Fruit fly (Drosophila melanogaster) whole organism, wandering third instar larva: ENCODE measurements around the gene CG18764.
A peak's percentile ranks its signal among the peaks of the same experiment; 100 is the strongest.

Experiments
- Abd-B ChIP-seq: fragments of >200 bp; optimal IDR thresholded peaks from 2 replicates; lab custom pipeline; 2017; ENCODE audit warnings: missing biosample characterization, missing genetic modification characterization
- CG32264 ChIP-seq: fragments of 200-800 bp; sonication (Bioruptor generic); optimal IDR thresholded peaks from 2 replicates; lab custom pipeline; 2016; ENCODE audit warnings: missing biosample characterization, missing genetic modification characterization
- CrebA ChIP-seq: fragments of 200-800 bp; sonication (Bioruptor generic); optimal IDR thresholded peaks from 2 replicates; lab custom pipeline; 2016; ENCODE audit warnings: missing biosample characterization, mild to moderate bottlenecking, missing genetic modification characterization, borderline replicate concordance
- Dfd ChIP-seq: fragments of >200 bp; optimal IDR thresholded peaks from 2 replicates; lab custom pipeline; 2017; ENCODE audit warnings: missing biosample characterization, missing genetic modification characterization
- Dif ChIP-seq: fragments of 200-275, 200-300 bp; sonication (Bioruptor generic); optimal IDR thresholded peaks from 2 replicates; lab custom pipeline; 2018; ENCODE audit warnings: missing biosample characterization, missing genetic modification characterization; ENCODE audit not compliant: partially characterized antibody
- GATAd ChIP-seq: sonication (Bioruptor generic); optimal IDR thresholded peaks from 2 replicates; lab custom pipeline; 2016; ENCODE audit warnings: missing biosample characterization, missing genetic modification characterization
- Hnf4 ChIP-seq: fragments of 200-800 bp; sonication (Bioruptor generic); optimal IDR thresholded peaks from 2 replicates; lab custom pipeline; 2016; ENCODE audit warnings: missing biosample characterization, mild to moderate bottlenecking, missing genetic modification characterization
- Hr83 ChIP-seq: fragments of 200-300 bp; sonication (Bioruptor generic); optimal IDR thresholded peaks from 2 replicates; lab custom pipeline; 2016; ENCODE audit warnings: missing biosample characterization, mild to moderate bottlenecking, missing genetic modification characterization, moderate library complexity; ENCODE audit not compliant: poor library complexity, severe bottlenecking
- Jra ChIP-seq: sonication (Bioruptor generic); optimal IDR thresholded peaks from 2 replicates; lab custom pipeline; 2016; ENCODE audit warnings: missing biosample characterization, missing genetic modification characterization
- Mio ChIP-seq: sonication (Bioruptor generic); optimal IDR thresholded peaks from 2 replicates; lab custom pipeline; 2016; ENCODE audit warnings: missing biosample characterization, missing genetic modification characterization
- N ChIP-seq: fragments of >200 bp; optimal IDR thresholded peaks from 2 replicates; lab custom pipeline; 2018; ENCODE audit warnings: missing biosample characterization, missing external identifiers, missing genetic modification characterization
- OdsH ChIP-seq: fragments of 200-800 bp; sonication (Bioruptor generic); optimal IDR thresholded peaks from 2 replicates; lab custom pipeline; 2016; ENCODE audit warnings: missing biosample characterization, mild to moderate bottlenecking, missing genetic modification characterization
- Rel ChIP-seq, 2 experiments: fragments of 200-800 bp; sonication (Bioruptor generic) in 1 of 2; optimal IDR thresholded peaks; 2 replicates in 1 of 2; 3 replicates in 1 of 2; lab custom pipeline; 2016 to 2019; ENCODE audit warnings: mild to moderate bottlenecking in 2 of 2, missing biosample characterization in 2 of 2, missing genetic modification characterization in 2 of 2, moderate library complexity in 1 of 2
- Vsx2 ChIP-seq: fragments of 200-300, 225-300 bp; sonication (Bioruptor generic); optimal IDR thresholded peaks from 2 replicates; lab custom pipeline; 2018; ENCODE audit warnings: missing biosample characterization, missing genetic modification characterization; ENCODE audit not compliant: partially characterized antibody
- br ChIP-seq: fragments of 200-800 bp; sonication (Bioruptor generic); optimal IDR thresholded peaks from 2 replicates; lab custom pipeline; 2016; ENCODE audit warnings: missing biosample characterization, missing genetic modification characterization
- brk ChIP-seq: fragments of 200-800 bp; sonication (Bioruptor generic); optimal IDR thresholded peaks from 2 replicates; lab custom pipeline; 2016; ENCODE audit warnings: missing biosample characterization, mild to moderate bottlenecking, missing genetic modification characterization
- dl ChIP-seq, 2 experiments: fragments of 175-275, 200-275 bp in 1 of 2; fragments of 200-275 bp in 1 of 2; sonication (Bioruptor generic); optimal IDR thresholded peaks; lab custom pipeline; 2018; ENCODE audit warnings: mild to moderate bottlenecking in 2 of 2, missing biosample characterization in 2 of 2, missing genetic modification characterization in 2 of 2, moderate library complexity in 2 of 2; ENCODE audit not compliant: partially characterized antibody in 2 of 2, insufficient read depth in 1 of 2
- dmrt93B ChIP-seq: fragments of 200-800 bp; sonication (Bioruptor generic); optimal IDR thresholded peaks from 2 replicates; lab custom pipeline; 2018; ENCODE audit warnings: missing biosample characterization, mild to moderate bottlenecking, missing genetic modification characterization
- dsf ChIP-seq: sonication (Bioruptor generic); optimal IDR thresholded peaks from 2 replicates; lab custom pipeline; 2016; ENCODE audit warnings: missing biosample characterization, missing genetic modification characterization, borderline replicate concordance
- ey ChIP-seq: fragments of 200-800 bp; sonication (Bioruptor generic); optimal IDR thresholded peaks from 2 replicates; lab custom pipeline; 2016; ENCODE audit warnings: missing biosample characterization, missing genetic modification characterization
- foxo ChIP-seq, 2 experiments: fragments of 200-800 bp; sonication (Bioruptor generic); optimal IDR thresholded peaks; 2 replicates in 1 of 2; 3 replicates in 1 of 2; lab custom pipeline; 2016 to 2017; ENCODE audit warnings: missing biosample characterization in 2 of 2, missing genetic modification characterization in 2 of 2
- fru ChIP-seq: fragments of 200-800 bp; sonication (Bioruptor generic); optimal IDR thresholded peaks from 3 replicates; lab custom pipeline; 2016; ENCODE audit warnings: missing biosample characterization, mild to moderate bottlenecking, missing genetic modification characterization
- h ChIP-seq: fragments of 200-800 bp; sonication (Bioruptor generic); optimal IDR thresholded peaks from 3 replicates; lab custom pipeline; 2016; ENCODE audit warnings: missing biosample characterization, mild to moderate bottlenecking, missing genetic modification characterization
- jim ChIP-seq: fragments of 175-275, 200-325 bp; sonication (Bioruptor generic); optimal IDR thresholded peaks from 2 replicates; lab custom pipeline; 2016; ENCODE audit warnings: missing biosample characterization, mild to moderate bottlenecking, missing genetic modification characterization
- lola ChIP-seq: fragments of >200 bp; optimal IDR thresholded peaks from 2 replicates; lab custom pipeline; 2017; ENCODE audit warnings: missing biosample characterization, missing genetic modification characterization
- pan ChIP-seq: fragments of >200 bp; optimal IDR thresholded peaks from 2 replicates; lab custom pipeline; 2017
- psq ChIP-seq: fragments of 200-800 bp; sonication (Bioruptor generic); optimal IDR thresholded peaks from 3 replicates; lab custom pipeline; 2017; ENCODE audit warnings: missing biosample characterization, mild to moderate bottlenecking, missing genetic modification characterization, moderate library complexity
- rgr ChIP-seq: fragments of 200-800 bp; sonication (Bioruptor generic); optimal IDR thresholded peaks from 3 replicates; lab custom pipeline; 2016; ENCODE audit warnings: missing biosample characterization, mild to moderate bottlenecking, missing genetic modification characterization
- sage ChIP-seq: fragments of 200-800 bp; sonication (Bioruptor generic); optimal IDR thresholded peaks from 2 replicates; lab custom pipeline; 2016; ENCODE audit warnings: missing biosample characterization, mild to moderate bottlenecking, missing genetic modification characterization
- sv ChIP-seq: fragments of 200-800 bp; sonication (Bioruptor generic); optimal IDR thresholded peaks from 3 replicates; lab custom pipeline; 2016; ENCODE audit warnings: missing biosample characterization, missing genetic modification characterization
- tai ChIP-seq: sonication (Bioruptor generic); optimal IDR thresholded peaks from 2 replicates; lab custom pipeline; 2016; ENCODE audit warnings: missing biosample characterization, missing genetic modification characterization
- usp ChIP-seq: fragments of >200 bp; optimal IDR thresholded peaks from 2 replicates; lab custom pipeline; 2017; ENCODE audit warnings: missing biosample characterization, missing genetic modification characterization

Gene CG18764

DNA sequence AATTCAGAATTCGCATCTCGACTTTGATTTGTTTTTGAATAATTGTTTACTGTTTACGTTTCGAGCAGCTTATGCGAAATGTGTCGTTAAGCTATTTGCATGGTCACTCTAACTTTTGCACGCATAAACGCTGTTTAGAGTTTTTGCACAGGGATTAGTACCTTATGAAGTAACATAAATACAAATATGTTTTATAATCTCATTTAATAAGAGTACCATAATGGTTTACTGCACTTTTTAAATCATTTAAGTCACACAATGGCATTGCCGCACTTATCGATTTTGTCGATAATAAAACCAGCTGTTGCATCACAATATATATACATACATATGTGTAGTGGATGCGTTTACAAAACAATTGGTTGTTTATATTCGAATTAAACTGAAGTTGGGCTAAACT, at the start of gene CG18764, which contains the start of gene CG6813:
TSS of gene CG18764 (plus strand) at position 319 of the 400 bp plus-strand sequence.
TSS of gene CG6813 (minus strand) at position 68 of the 400 bp plus-strand sequence.
- TF ChIP-seq foxo (GFP tag; optimal IDR thresholded peaks at IDR 0.05; lab: Kevin White, UChicago) (no peak), Mio (GFP tag; lab: Kevin White, UChicago) (no peak), GATAd (no peak), Dfd (GFP tag; lab: Kevin White, UChicago) (no peak), jim (GFP tag; lab: Kevin White, UChicago) (no peak), fru (GFP tag; lab: Kevin White, UChicago) (no peak), Abd-B (no peak), dl (GFP tag; optimal IDR thresholded peaks at IDR 0.05; lab: Kevin White, UChicago; ENCODE audit: insufficient read depth in 1 of 2, partially characterized antibody in 2 of 2) (no peak), Dif (no peak), OdsH (GFP tag; lab: Kevin White, UChicago) (no peak), usp (GFP tag; lab: Kevin White, UChicago) (no peak), sv (GFP tag; lab: Kevin White, UChicago) (no peak), sage (GFP tag; lab: Kevin White, UChicago) (no peak), N (GFP tag; lab: Kevin White, UChicago) (no peak), brk (no peak), Vsx2 (no peak), Hr83 (GFP tag; lab: Kevin White, UChicago) (no peak), CG32264 (GFP tag; lab: Kevin White, UChicago) (no peak)

DNA sequence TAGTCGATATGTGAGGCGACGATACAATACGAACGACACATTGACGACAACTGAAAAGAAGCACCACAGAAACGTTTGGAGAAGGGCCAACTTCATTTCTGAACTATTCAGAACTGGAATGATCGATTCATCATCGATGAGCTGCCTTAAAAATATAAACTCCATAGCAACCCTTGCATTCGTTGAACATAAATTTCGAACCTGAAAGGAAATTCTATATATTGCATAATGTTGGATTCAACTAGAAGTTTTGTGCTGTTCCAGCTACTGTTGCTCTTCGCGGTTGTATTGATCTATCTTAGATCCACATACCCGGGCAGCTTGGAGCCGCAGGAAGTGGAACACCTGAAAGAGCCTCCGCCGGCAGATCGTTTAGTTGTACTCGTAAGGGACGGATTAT, 48.0 kb upstream of the CG18764 start, which contains the start of the genes CG6790 and CG5342:
TSS of gene CG6790 (minus strand) at position 101 of the 400 bp plus-strand sequence.
TSS of gene CG5342 (plus strand) at position 182 of the 400 bp plus-strand sequence.
- TF ChIP-seq sv (GFP tag; lab: Kevin White, UChicago) (no peak), sage (GFP tag; lab: Kevin White, UChicago) (no peak), psq (GFP tag; lab: Kevin White, UChicago) (no peak), N (GFP tag; lab: Kevin White, UChicago) (no peak), jim (GFP tag; lab: Kevin White, UChicago) (no peak), br (GFP tag; lab: Kevin White, UChicago) (no peak), ey (GFP tag; lab: Kevin White, UChicago) (no peak), h (GFP tag; lab: Kevin White, UChicago) (no peak), brk (no peak)

DNA sequence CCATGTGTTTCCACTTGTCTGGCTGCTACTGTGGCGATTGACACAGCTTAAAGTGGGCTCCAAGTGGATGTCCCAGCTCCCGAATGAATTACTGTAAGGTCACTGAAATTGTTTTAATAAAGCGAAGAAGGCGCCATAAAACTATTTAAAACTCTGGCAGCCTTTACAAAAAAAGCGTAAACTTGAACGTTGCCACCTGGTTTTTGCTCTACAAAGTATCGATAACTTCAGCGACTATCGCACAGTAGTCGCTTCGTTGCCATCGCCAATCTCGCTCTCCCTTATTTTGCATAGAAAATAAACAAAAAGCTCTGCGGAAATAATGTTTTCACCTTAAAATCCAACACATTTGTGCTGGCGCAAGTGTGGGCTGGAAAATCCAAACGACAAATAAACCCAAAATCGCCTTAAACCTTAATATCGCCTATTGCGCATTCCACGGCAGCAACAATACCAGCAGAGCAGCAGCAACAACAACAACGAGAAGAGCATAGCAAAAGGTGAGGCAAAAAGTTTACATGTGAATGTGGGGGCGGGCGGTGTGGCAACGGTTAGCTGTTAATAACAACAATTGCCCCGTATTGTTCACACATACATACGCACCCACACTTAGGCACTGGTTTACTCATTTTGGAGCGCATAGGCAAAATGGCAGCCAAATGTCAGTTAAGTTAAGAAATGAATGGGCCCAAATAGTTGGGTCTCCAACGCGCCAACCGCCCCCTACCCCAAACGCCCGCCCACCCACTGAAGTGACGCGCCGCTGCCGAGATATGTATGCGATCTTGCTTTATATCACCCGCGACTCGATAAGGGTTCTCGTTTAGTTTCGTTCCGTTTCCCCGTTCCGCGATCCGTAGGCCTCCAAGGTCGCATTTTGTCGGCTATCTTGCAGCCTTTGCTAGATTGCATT, 45.1 kb upstream of the CG18764 start, which contains the start of gene wkd:
TSS of gene wkd (plus strand) at position 237 of the 913 bp plus-strand sequence.
- TF ChIP-seq OdsH (GFP tag; lab: Kevin White, UChicago) = peak; percentile 10
- peak; percentile 37 for TF ChIP-seq psq (GFP tag; lab: Kevin White, UChicago)
- no peak for TF ChIP-seq ey (GFP tag; lab: Kevin White, UChicago)
- peak; percentile 3 for TF ChIP-seq Hr83 (GFP tag; lab: Kevin White, UChicago)
- TF ChIP-seq, all 38 proteins: peak for 3

DNA sequence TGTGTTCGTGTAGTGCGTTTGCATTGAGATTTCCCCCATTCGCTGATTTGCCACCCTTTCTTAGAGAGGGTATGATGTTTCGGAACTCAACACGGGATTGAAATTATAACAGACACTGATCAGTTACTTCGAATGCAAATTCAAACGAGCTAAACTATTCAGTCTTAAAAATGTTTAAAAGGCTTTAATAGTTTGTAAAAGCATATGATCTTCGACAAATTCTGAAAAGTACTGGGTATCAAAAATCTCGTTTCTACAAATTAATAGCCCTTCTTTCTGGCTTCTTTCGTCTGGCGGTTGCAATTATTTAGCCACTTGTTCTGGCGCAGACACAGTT, 44.5 kb upstream of the CG18764 start:
- TF ChIP-seq ey (GFP tag; lab: Kevin White, UChicago) (peak; percentile 59), pan (lab: Kevin White, UChicago) (no peak)

DNA sequence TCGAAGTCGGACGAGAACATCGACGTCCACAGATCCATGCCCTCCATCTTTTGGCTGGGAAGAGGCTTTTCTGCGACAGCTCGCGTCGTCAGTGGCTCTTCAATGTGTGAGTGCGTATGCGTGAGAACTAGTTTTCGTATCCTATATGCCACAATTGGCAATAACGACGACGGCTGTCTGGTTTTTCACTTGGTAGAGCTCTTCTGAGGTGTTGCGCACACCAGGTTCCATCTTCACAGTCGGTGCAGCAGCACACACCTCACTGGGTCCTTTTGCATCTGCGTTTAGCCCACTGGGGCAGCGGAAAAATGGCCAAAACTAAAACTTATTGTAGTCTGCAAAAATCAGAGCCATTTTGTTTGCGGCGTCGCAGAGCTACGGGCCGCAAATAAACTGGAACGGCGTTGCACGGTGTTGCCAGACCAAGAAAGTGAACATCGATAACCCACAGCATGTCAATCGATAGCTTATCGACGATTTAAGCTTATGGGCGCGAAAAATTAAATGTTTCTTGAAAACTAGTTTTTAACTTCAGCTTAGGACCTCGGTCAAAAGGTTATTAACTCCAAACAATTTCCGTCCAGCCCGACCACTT, 36.8 kb upstream of the CG18764 start, which contains the start of gene CG6791:
TSS of gene CG6791 (minus strand) at position 383 of the 595 bp plus-strand sequence.
- TF ChIP-seq CG32264 (GFP tag; lab: Kevin White, UChicago) = no peak
- no peak for TF ChIP-seq usp (GFP tag; lab: Kevin White, UChicago)
- TF ChIP-seq Hnf4 (GFP tag; lab: Kevin White, UChicago) = no peak
- TF ChIP-seq dmrt93B (GFP tag; lab: Kevin White, UChicago) = no peak
- no peak for TF ChIP-seq Dfd (GFP tag; lab: Kevin White, UChicago)
- no peak for TF ChIP-seq tai (GFP tag; lab: Kevin White, UChicago)
- TF ChIP-seq rgr (GFP tag; lab: Kevin White, UChicago) = no peak
- TF ChIP-seq dsf = no peak
- no peak for TF ChIP-seq brk
- TF ChIP-seq br (GFP tag; lab: Kevin White, UChicago) = no peak
- TF ChIP-seq ey (GFP tag; lab: Kevin White, UChicago) = no peak
- no peak for TF ChIP-seq Rel (GFP tag; optimal IDR thresholded peaks at IDR 0.05; lab: Kevin White, UChicago)
- TF ChIP-seq Rel (tag; optimal IDR thresholded peaks at IDR 0.05; lab: Kevin White, UChicago) = no peak
- no peak for TF ChIP-seq Dif
- TF ChIP-seq CrebA (GFP tag; lab: Kevin White, UChicago) = no peak
- no peak for TF ChIP-seq fru (GFP tag; lab: Kevin White, UChicago)
- TF ChIP-seq sage (GFP tag; lab: Kevin White, UChicago) = no peak
- no peak for TF ChIP-seq lola (GFP tag; lab: Kevin White, UChicago)
- TF ChIP-seq Vsx2 = no peak
- no peak for TF ChIP-seq Jra (GFP tag; lab: Kevin White, UChicago)
